Fruit fly (Drosophila melanogaster): ENCODE measurements around the gene ens.

dm6 chr3L:4177981-4178562 is 43.7 kb upstream of the ens start, which contains the start of gene Teh4:
- no peak for TF ChIP-seq insv (optimal IDR thresholded peaks at IDR 0.05)
- no peak for TF ChIP-seq Sin3A (optimal IDR thresholded peaks at IDR 0.05)
- no peak for TF ChIP-seq ttk (optimal IDR thresholded peaks at IDR 0.05)
- TF ChIP-seq psq (optimal IDR thresholded peaks at IDR 0.05) = no peak

Data from Kc167 (cell line).